Fruit fly (Drosophila melanogaster) whole organism, embryonic: Measurements from ENCODE around the gene Ctr1A.

Experiments used
- BtbVII ChIP-seq: fragments of 200-800 bp; sonication (Bioruptor generic); optimal IDR thresholded peaks from 3 replicates; lab custom pipeline; 2017; ENCODE audit warnings: missing biosample characterization, mild to moderate bottlenecking, missing genetic modification characterization
- CG10565 ChIP-seq: fragments of 200-800 bp; sonication (Bioruptor generic); optimal IDR thresholded peaks from 3 replicates; lab custom pipeline; 2016; ENCODE audit warnings: missing biosample characterization, mild to moderate bottlenecking, missing genetic modification characterization
- CG10654 ChIP-seq: fragments of 200-800 bp; sonication (Bioruptor generic); optimal IDR thresholded peaks from 2 replicates; lab custom pipeline; 2016; ENCODE audit warnings: missing biosample characterization, missing genetic modification characterization
- CG13424 ChIP-seq: fragments of 200-800 bp; sonication (Bioruptor generic); optimal IDR thresholded peaks from 2 replicates; lab custom pipeline; 2019; ENCODE audit warnings: missing biosample characterization, mild to moderate bottlenecking, missing genetic modification characterization, moderate library complexity
- CG13624 ChIP-seq: fragments of 200-800 bp; sonication (Bioruptor generic); optimal IDR thresholded peaks from 2 replicates; lab custom pipeline; 2016; ENCODE audit warnings: missing biosample characterization, missing genetic modification characterization
- CG15696 ChIP-seq: fragments of 200-800 bp; sonication (Bioruptor generic); optimal IDR thresholded peaks from 2 replicates; lab custom pipeline; 2019; ENCODE audit warnings: missing biosample characterization, mild to moderate bottlenecking, missing genetic modification characterization, moderate library complexity
- CG16813 ChIP-seq: fragments of 200-800 bp; sonication (Bioruptor generic); IDR thresholded peaks from 3 replicates; pipeline ENCODE4 v1.3.6; 2022; ENCODE audit warnings: missing biosample characterization, missing genetic modification characterization; ENCODE audit not compliant: partially characterized antibody
- CG16863 ChIP-seq: fragments of 200-800 bp; sonication (Bioruptor generic); optimal IDR thresholded peaks from 3 replicates; lab custom pipeline; 2016; ENCODE audit warnings: missing biosample characterization, missing genetic modification characterization
- CG17912 ChIP-seq: fragments of 200-800 bp; sonication (Bioruptor generic); optimal IDR thresholded peaks from 2 replicates; lab custom pipeline; 2018; ENCODE audit warnings: missing biosample characterization, mild to moderate bottlenecking, missing genetic modification characterization
- CG1832 ChIP-seq: fragments of 200-800 bp; sonication (Bioruptor generic); optimal IDR thresholded peaks from 2 replicates; lab custom pipeline; 2017; ENCODE audit warnings: missing biosample characterization, mild to moderate bottlenecking, missing genetic modification characterization, inconsistent platforms
- CG2120 ChIP-seq: fragments of 200-800 bp; sonication (Bioruptor generic); optimal IDR thresholded peaks from 3 replicates; lab custom pipeline; 2016; ENCODE audit warnings: missing biosample characterization, missing genetic modification characterization
- CG2712 ChIP-seq: fragments of 200-800 bp; optimal IDR thresholded peaks from 3 replicates; lab custom pipeline; 2019; ENCODE audit warnings: missing biosample characterization, mild to moderate bottlenecking, missing genetic modification characterization, moderate library complexity
- CG3163 ChIP-seq: fragments of 200-800 bp; sonication (Bioruptor generic); optimal IDR thresholded peaks from 3 replicates; lab custom pipeline; 2016; ENCODE audit warnings: missing biosample characterization, missing genetic modification characterization
- CG32767 ChIP-seq: fragments of 200-800 bp; sonication (Bioruptor generic); IDR thresholded peaks from 2 replicates; pipeline ENCODE4 v1.3.6; 2022; ENCODE audit warnings: missing biosample characterization, missing genetic modification characterization
- CG3407 ChIP-seq: fragments of 200-800 bp; sonication (Bioruptor generic); optimal IDR thresholded peaks from 2 replicates; lab custom pipeline; 2018; ENCODE audit warnings: missing biosample characterization, mild to moderate bottlenecking, missing genetic modification characterization
- CG34376 ChIP-seq: fragments of 200-800 bp; sonication (Bioruptor generic); optimal IDR thresholded peaks from 2 replicates; lab custom pipeline; 2018; ENCODE audit warnings: missing biosample characterization, mild to moderate bottlenecking, missing genetic modification characterization
- CG3995 ChIP-seq: fragments of 200-800 bp; sonication (Bioruptor generic); optimal IDR thresholded peaks from 3 replicates; lab custom pipeline; 2016; ENCODE audit warnings: missing biosample characterization, missing genetic modification characterization
- CG7556 ChIP-seq: fragments of 200-800 bp; sonication (Bioruptor generic); optimal IDR thresholded peaks from 2 replicates; lab custom pipeline; 2017; ENCODE audit warnings: missing biosample characterization, mild to moderate bottlenecking, missing genetic modification characterization
- CG8281 ChIP-seq: fragments of 200-800 bp; sonication (Bioruptor generic); optimal IDR thresholded peaks from 2 replicates; lab custom pipeline; 2018; ENCODE audit warnings: missing biosample characterization, mild to moderate bottlenecking, missing genetic modification characterization, moderate library complexity
- D ChIP-seq, 2 experiments: fragments of 200-800 bp in 1 of 2; fragments of >200 bp in 1 of 2; sonication (Bioruptor generic) in 1 of 2; optimal IDR thresholded peaks; 2 replicates in 1 of 2; 3 replicates in 1 of 2; lab custom pipeline; 2017; ENCODE audit warnings: mild to moderate bottlenecking in 1 of 2, missing biosample characterization in 1 of 2, missing genetic modification characterization in 1 of 2, missing genetic modification reagents in 1 of 2
- Dip3 ChIP-seq: fragments of 200-800 bp; sonication (Bioruptor generic); optimal IDR thresholded peaks from 3 replicates; lab custom pipeline; 2016; ENCODE audit warnings: missing biosample characterization, missing genetic modification characterization
- Dp ChIP-seq: fragments of 200-800 bp; sonication (Bioruptor generic); optimal IDR thresholded peaks from 2 replicates; lab custom pipeline; 2018; ENCODE audit warnings: missing biosample characterization, mild to moderate bottlenecking, missing genetic modification characterization, moderate library complexity
- HLHmδ ChIP-seq: fragments of 200-800 bp; sonication (Bioruptor generic); optimal IDR thresholded peaks from 2 replicates; lab custom pipeline; 2018; ENCODE audit warnings: missing biosample characterization, mild to moderate bottlenecking, missing genetic modification characterization, moderate library complexity
- Hr3 ChIP-seq: fragments of 200-800 bp; sonication (Bioruptor generic); optimal IDR thresholded peaks from 3 replicates; lab custom pipeline; 2016; ENCODE audit warnings: missing biosample characterization, missing genetic modification characterization
- Mad ChIP-seq: fragments of 200-800 bp; sonication (Bioruptor generic); optimal IDR thresholded peaks from 2 replicates; lab custom pipeline; 2016; ENCODE audit warnings: missing biosample characterization, missing genetic modification characterization
- Mrtf ChIP-seq: fragments of 200-800 bp; sonication (Bioruptor generic); IDR thresholded peaks from 3 replicates; pipeline ENCODE4 v1.3.6; 2022; ENCODE audit warnings: missing biosample characterization, missing genetic modification characterization
- Opbp ChIP-seq: fragments of 200-800 bp; sonication (Bioruptor generic); IDR thresholded peaks from 3 replicates; pipeline ENCODE4 v1.3.6; 2022; ENCODE audit warnings: missing biosample characterization, missing genetic modification characterization; ENCODE audit not compliant: partially characterized antibody
- PHDP ChIP-seq: fragments of 200-800 bp; sonication (Bioruptor generic); optimal IDR thresholded peaks from 3 replicates; lab custom pipeline; 2018; ENCODE audit warnings: missing biosample characterization, mild to moderate bottlenecking, missing genetic modification characterization, moderate library complexity
- Scr ChIP-seq: fragments of 200-800 bp; sonication (Bioruptor generic); IDR thresholded peaks from 2 replicates; pipeline ENCODE4 v1.3.6; 2022; ENCODE audit warnings: missing biosample characterization, missing genetic modification characterization; ENCODE audit not compliant: partially characterized antibody
- Spps ChIP-seq: fragments of 200-800 bp; sonication (Bioruptor generic); optimal IDR thresholded peaks from 2 replicates; lab custom pipeline; 2018; ENCODE audit warnings: missing biosample characterization, mild to moderate bottlenecking, missing genetic modification characterization
- Sry-δ ChIP-seq: fragments of 200-800 bp; sonication (Bioruptor generic); optimal IDR thresholded peaks from 2 replicates; lab custom pipeline; 2016; ENCODE audit warnings: missing biosample characterization, missing genetic modification characterization
- TFAM ChIP-seq: fragments of 200-800 bp; sonication (Bioruptor generic); optimal IDR thresholded peaks from 2 replicates; lab custom pipeline; 2017; ENCODE audit warnings: missing biosample characterization, missing genetic modification characterization, inconsistent platforms
- amos ChIP-seq: fragments of 200-800 bp; sonication (Bioruptor generic); IDR thresholded peaks from 2 replicates; pipeline ENCODE4 v1.3.6; 2022; ENCODE audit warnings: missing biosample characterization, missing genetic modification characterization; ENCODE audit not compliant: partially characterized antibody
- bbx ChIP-seq: fragments of 200-800 bp; sonication (Bioruptor generic); IDR thresholded peaks from 2 replicates; pipeline ENCODE4 v1.3.6; 2022; ENCODE audit warnings: missing biosample characterization, missing genetic modification characterization; ENCODE audit not compliant: partially characterized antibody
- crc ChIP-seq: fragments of 200-800 bp; sonication (Bioruptor generic); optimal IDR thresholded peaks from 2 replicates; lab custom pipeline; 2016; ENCODE audit warnings: missing biosample characterization, missing genetic modification characterization
- ewg ChIP-seq: fragments of 200-800 bp; sonication (Bioruptor generic); optimal IDR thresholded peaks from 3 replicates; lab custom pipeline; 2017; ENCODE audit warnings: mild to moderate bottlenecking, missing biosample characterization, missing genetic modification reagents, missing genetic modification characterization
- fd64A ChIP-seq: fragments of 200-800 bp; sonication (Bioruptor generic); optimal IDR thresholded peaks from 3 replicates; lab custom pipeline; 2018; ENCODE audit warnings: missing biosample characterization, mild to moderate bottlenecking, missing genetic modification characterization
- onecut ChIP-seq: fragments of 200-800 bp; sonication (Bioruptor generic); IDR thresholded peaks from 2 replicates; pipeline ENCODE4 v1.3.6; 2022; ENCODE audit warnings: missing biosample characterization, missing genetic modification characterization
- pb ChIP-seq: fragments of 200-800 bp; sonication (Bioruptor generic); optimal IDR thresholded peaks from 3 replicates; lab custom pipeline; 2016; ENCODE audit warnings: missing biosample characterization, missing genetic modification characterization
- pita ChIP-seq: fragments of 200-800 bp; sonication (Bioruptor generic); optimal IDR thresholded peaks from 2 replicates; lab custom pipeline; 2017; ENCODE audit warnings: missing biosample characterization, mild to moderate bottlenecking, missing genetic modification characterization
- pros ChIP-seq: fragments of 200-800 bp; sonication (Bioruptor generic); optimal IDR thresholded peaks from 3 replicates; lab custom pipeline; 2019; ENCODE audit warnings: missing biosample characterization, mild to moderate bottlenecking, missing genetic modification characterization, moderate library complexity
- sc ChIP-seq, 3 experiments: fragments of >200 bp in 2 of 3; fragments of 200-800 bp in 1 of 3; sonication (Bioruptor generic) in 1 of 3; optimal IDR thresholded peaks; 2 replicates in 2 of 3; 3 replicates in 1 of 3; lab custom pipeline; 2017; ENCODE audit warnings: mild to moderate bottlenecking in 1 of 3, missing biosample characterization in 1 of 3, missing genetic modification characterization in 1 of 3, missing genetic modification reagents in 1 of 3
- sob ChIP-seq: fragments of 200-800 bp; sonication (Bioruptor generic); IDR thresholded peaks from 2 replicates; pipeline ENCODE4 v1.3.6; 2022; ENCODE audit warnings: missing biosample characterization, missing genetic modification characterization
- sug ChIP-seq: fragments of 200-800 bp; optimal IDR thresholded peaks from 2 replicates; lab custom pipeline; 2019; ENCODE audit warnings: missing biosample characterization, mild to moderate bottlenecking, missing genetic modification characterization, moderate library complexity
- tin ChIP-seq: fragments of 200-800 bp; sonication (Bioruptor generic); optimal IDR thresholded peaks from 3 replicates; lab custom pipeline; 2016; ENCODE audit warnings: missing biosample characterization, missing genetic modification characterization
- usp ChIP-seq: fragments of >200 bp; optimal IDR thresholded peaks from 2 replicates; lab custom pipeline; 2017; ENCODE audit warnings: missing biosample characterization, missing genetic modification characterization
- wdn ChIP-seq: fragments of 200-800 bp; sonication (Bioruptor generic); IDR thresholded peaks from 2 replicates; pipeline ENCODE4 v1.3.6; 2022; ENCODE audit warnings: missing biosample characterization, missing genetic modification characterization
- wor ChIP-seq: fragments of 200-800 bp; sonication (Bioruptor generic); IDR thresholded peaks from 2 replicates; pipeline ENCODE4 v1.3.6; 2022; ENCODE audit warnings: missing biosample characterization, missing genetic modification characterization

The Ctr1A gene

dm6 chrX:6673637-6674487 lies 12.4 kb downstream of the Ctr1A start, which contains the start of the genes CG3198 and Mcm6 (continued):
- no peak for TF ChIP-seq pros
- TF ChIP-seq CG16863 (GFP tag; lab: Kevin White, UChicago): no peak
- no peak for TF ChIP-seq Dip3 (GFP tag; lab: Kevin White, UChicago)
- TF ChIP-seq fd64A (GFP tag; lab: Kevin White, UChicago): no peak
- peak; percentile 6 for TF ChIP-seq CG3995 (GFP tag; lab: Kevin White, UChicago)
- TF ChIP-seq CG2712: peak; percentile 18
- no peak for TF ChIP-seq CG17912 (GFP tag; lab: Kevin White, UChicago)
- TF ChIP-seq CG10654 (GFP tag; lab: Kevin White, UChicago): no peak
- TF ChIP-seq CG32767 (GFP tag; lab: Robert Waterston, UW): no peak
- TF ChIP-seq CG3163 (GFP tag; lab: Kevin White, UChicago): no peak
- no peak for TF ChIP-seq Mrtf (GFP tag; lab: Robert Waterston, UW)
- no peak for TF ChIP-seq CG2120 (GFP tag; lab: Kevin White, UChicago)
- TF ChIP-seq Opbp (GFP tag; lab: Robert Waterston, UW): 0 out of 3 replicates have a peak, but pooled peaks have one; percentile 40
- TF ChIP-seq crc (GFP tag; lab: Kevin White, UChicago): no peak
- TF ChIP-seq Mad: no peak
- TF ChIP-seq wdn (GFP tag; lab: Robert Waterston, UW): no peak
- TF ChIP-seq sob (GFP tag; lab: Robert Waterston, UW): no peak
- no peak for TF ChIP-seq pita (GFP tag; lab: Kevin White, UChicago)
- no peak for TF ChIP-seq CG34376 (GFP tag; lab: Kevin White, UChicago)
- TF ChIP-seq wor (GFP tag; lab: Robert Waterston, UW): no peak
- TF ChIP-seq D (optimal IDR thresholded peaks at IDR 0.05; lab: Kevin White, UChicago): no peak
- no peak for TF ChIP-seq D (GFP tag; optimal IDR thresholded peaks at IDR 0.05; lab: Kevin White, UChicago)
- no peak for TF ChIP-seq Spps (tag; lab: Kevin White, UChicago)
- TF ChIP-seq CG10565 (GFP tag; lab: Kevin White, UChicago): no peak
- no peak for TF ChIP-seq usp
- TF ChIP-seq CG3407 (GFP tag; lab: Kevin White, UChicago): no peak
- TF ChIP-seq CG1832 (GFP tag; lab: Kevin White, UChicago): no peak
- no peak for TF ChIP-seq pb (GFP tag; lab: Kevin White, UChicago)
- TF ChIP-seq onecut (GFP tag; lab: Robert Waterston, UW): peak; percentile 48
- TF ChIP-seq CG16813: peak; percentile 54
- TF ChIP-seq HLHmδ (GFP tag; lab: Kevin White, UChicago): no peak
- peak; percentile 7 for TF ChIP-seq sug (tag; lab: Kevin White, UChicago)
- TF ChIP-seq sc (optimal IDR thresholded peaks at IDR 0.05; lab: Kevin White, UChicago): no peak
- no peak for TF ChIP-seq sc (GFP tag; optimal IDR thresholded peaks at IDR 0.05; lab: Kevin White, UChicago)
- no peak for TF ChIP-seq PHDP (tag; lab: Kevin White, UChicago)
- peak; percentile 7 for TF ChIP-seq CG13424 (tag; lab: Kevin White, UChicago)
- TF ChIP-seq tin (GFP tag; lab: Kevin White, UChicago): no peak
- TF ChIP-seq CG8281 (tag; lab: Kevin White, UChicago): no peak
- TF ChIP-seq Hr3 (GFP tag; lab: Kevin White, UChicago): no peak
- TF ChIP-seq CG7556: no peak
- TF ChIP-seq Scr (GFP tag; lab: Robert Waterston, UW): peak; percentile 74
- TF ChIP-seq ewg (GFP tag; lab: Kevin White, UChicago): no peak
- peak; percentile 61 for TF ChIP-seq bbx
- TF ChIP-seq BtbVII (GFP tag; lab: Kevin White, UChicago): no peak
- no peak for TF ChIP-seq TFAM (GFP tag; lab: Kevin White, UChicago)
- peak; percentile 76 for TF ChIP-seq amos (GFP tag; lab: Robert Waterston, UW)
- TF ChIP-seq CG13624 (GFP tag; lab: Kevin White, UChicago): no peak
- peak; percentile 81 for TF ChIP-seq Dp (GFP tag; lab: Kevin White, UChicago)
- no peak for TF ChIP-seq CG15696 (tag; lab: Kevin White, UChicago)
- peak; percentile 15 for TF ChIP-seq Sry-δ (GFP tag; lab: Kevin White, UChicago)
